Worm (Caenorhabditis elegans) whole organism, young adult: ENCODE measurements around the gene let-19.

ENCODE experiments used
- B0035.1 ChIP-seq: sonication (generic microtip); optimal IDR thresholded peaks from 2 replicates; lab custom pipeline; 2016; ENCODE audit warnings: missing genetic modification characterization, mild to moderate bottlenecking, missing compliant biosample characterization, missing genotype, missing genetic modification reagents
- B0336.3 ChIP-seq: fragments of 200-800 bp; sonication (Bioruptor generic); IDR thresholded peaks from 2 replicates; pipeline ENCODE4 v1.3.6; 2022; ENCODE audit warnings: missing genetic modification characterization, missing compliant biosample characterization
- C06A6.2 ChIP-seq: fragments of 200-800 bp; sonication (Bioruptor generic); conservative IDR thresholded peaks from 2 replicates; pipeline ENCODE4 v1.3.6; 2022; ENCODE audit warnings: missing genetic modification characterization, missing compliant biosample characterization
- D2030.7 ChIP-seq: fragments of 200-800 bp; sonication (Bioruptor generic); IDR thresholded peaks from 2 replicates; pipeline ENCODE4 v1.3.6; 2022; ENCODE audit warnings: missing genetic modification reagents, missing genetic modification characterization, missing compliant biosample characterization
- F10E7.11 ChIP-seq: sonication (generic microtip); optimal IDR thresholded peaks from 2 replicates; lab custom pipeline; 2017; ENCODE audit warnings: mild to moderate bottlenecking, missing genetic modification characterization, moderate library complexity, missing compliant biosample characterization
- F55B11.4 ChIP-seq: sonication (generic microtip); optimal IDR thresholded peaks from 2 replicates; lab custom pipeline; 2016; ENCODE audit warnings: missing compliant biosample characterization, missing genetic modification characterization, borderline replicate concordance; ENCODE audit not compliant: insufficient read depth
- K11D2.4 ChIP-seq: fragments of 200-800 bp; sonication (Bioruptor generic); IDR thresholded peaks from 2 replicates; pipeline ENCODE4 v1.3.6; 2022; ENCODE audit warnings: missing genetic modification reagents, missing genetic modification characterization, missing compliant biosample characterization
- T07F8.4 ChIP-seq: sonication (generic microtip); optimal IDR thresholded peaks from 2 replicates; lab custom pipeline; 2016; ENCODE audit warnings: mild to moderate bottlenecking, missing genetic modification characterization, moderate library complexity, missing compliant biosample characterization
- Y53G8AR.9 ChIP-seq: fragments of 200-800 bp; sonication (Bioruptor generic); conservative IDR thresholded peaks from 2 replicates; pipeline ENCODE4 v1.3.6; 2022; ENCODE audit warnings: missing genetic modification reagents, missing genetic modification characterization, missing compliant biosample characterization
- Y95B8A.8 ChIP-seq: fragments of 200-800 bp; sonication (Bioruptor generic); IDR thresholded peaks from 2 replicates; pipeline ENCODE4 v1.3.6; 2022; ENCODE audit warnings: missing genetic modification reagents, missing genetic modification characterization, missing compliant biosample characterization
- aptf-2 ChIP-seq: fragments of 200-800 bp; sonication (Bioruptor generic); conservative IDR thresholded peaks from 2 replicates; pipeline ENCODE4 v1.3.6; 2022; ENCODE audit warnings: missing genetic modification reagents, missing genetic modification characterization, missing compliant biosample characterization
- atf-7 ChIP-seq: sonication (generic microtip); optimal IDR thresholded peaks from 2 replicates; lab custom pipeline; 2017; ENCODE audit warnings: mild to moderate bottlenecking, missing genetic modification characterization, missing compliant biosample characterization
- attf-5 ChIP-seq: fragments of 200-800 bp; sonication (Bioruptor generic); optimal IDR thresholded peaks from 2 replicates; lab custom pipeline; 2018; ENCODE audit warnings: mild to moderate bottlenecking, missing genetic modification characterization, missing compliant biosample characterization
- attf-6 ChIP-seq: fragments of 200-800 bp; sonication (Bioruptor generic); IDR thresholded peaks from 2 replicates; pipeline ENCODE4 v1.3.6; 2022; ENCODE audit warnings: missing genetic modification reagents, missing genetic modification characterization, missing compliant biosample characterization
- cebp-1 ChIP-seq, 2 experiments: fragments of 200-800 bp in 1 of 2; sonication (Bioruptor generic) in 1 of 2; sonication (generic microtip) in 1 of 2; IDR thresholded peaks in 1 of 2; optimal IDR thresholded peaks in 1 of 2; 2 replicates each; pipeline versions ENCODE4 v1.3.6 to Lab custom; 2017 to 2022; ENCODE audit warnings: missing compliant biosample characterization in 2 of 2, missing genetic modification characterization in 2 of 2, mild to moderate bottlenecking in 1 of 2, missing genetic modification reagents in 1 of 2, moderate library complexity in 1 of 2
- die-1 ChIP-seq: sonication (generic microtip); optimal IDR thresholded peaks from 2 replicates; lab custom pipeline; 2016; ENCODE audit warnings: missing genotype, mild to moderate bottlenecking, missing genetic modification characterization, missing compliant biosample characterization
- dox-1 ChIP-seq: fragments of 200-800 bp; sonication (Bioruptor generic); IDR thresholded peaks from 2 replicates; pipeline ENCODE4 v1.3.6; 2022; ENCODE audit warnings: missing genetic modification reagents, missing genetic modification characterization, missing compliant biosample characterization
- efl-1 ChIP-seq: fragments of 150-350 bp; optimal IDR thresholded peaks from 2 replicates; lab custom pipeline; 2014; ENCODE audit warnings: missing biosample characterization, missing genetic modification reagents, missing genetic modification characterization
- egl-18 ChIP-seq: fragments of 200-800 bp; sonication (Bioruptor generic); IDR thresholded peaks from 2 replicates; pipeline ENCODE4 v1.3.6; 2022; ENCODE audit warnings: missing genetic modification reagents, missing genetic modification characterization, missing compliant biosample characterization
- ets-4 ChIP-seq: fragments of 200-800 bp; sonication (Bioruptor generic); optimal IDR thresholded peaks from 2 replicates; lab custom pipeline; 2018; ENCODE audit warnings: mild to moderate bottlenecking, missing genetic modification characterization, missing compliant biosample characterization
- gei-17 ChIP-seq: fragments of 200-800 bp; sonication (Bioruptor generic); optimal IDR thresholded peaks from 2 replicates; lab custom pipeline; 2018; ENCODE audit warnings: mild to moderate bottlenecking, missing genetic modification characterization, missing compliant biosample characterization
- let-526 ChIP-seq: fragments of 200-800 bp; sonication (Bioruptor generic); IDR thresholded peaks from 2 replicates; pipeline ENCODE4 v1.3.6; 2022; ENCODE audit warnings: missing genetic modification reagents, missing genetic modification characterization, missing compliant biosample characterization
- lir-1 ChIP-seq: fragments of 200-800 bp; sonication (Bioruptor generic); conservative IDR thresholded peaks from 2 replicates; pipeline ENCODE4 v1.3.6; 2022; ENCODE audit warnings: missing genetic modification reagents, missing genetic modification characterization, missing compliant biosample characterization
- madf-10 ChIP-seq: sonication (generic microtip); optimal IDR thresholded peaks from 2 replicates; lab custom pipeline; 2016; ENCODE audit warnings: mild to moderate bottlenecking, missing genetic modification characterization, missing compliant biosample characterization
- madf-3 ChIP-seq: fragments of 200-800 bp; sonication (Bioruptor generic); IDR thresholded peaks from 2 replicates; pipeline ENCODE4 v1.3.6; 2022; ENCODE audit warnings: missing genetic modification reagents, missing genetic modification characterization, missing compliant biosample characterization
- madf-6 ChIP-seq: fragments of 200-800 bp; sonication (Bioruptor generic); IDR thresholded peaks from 2 replicates; pipeline ENCODE4 v1.3.6; 2022; ENCODE audit warnings: missing genetic modification reagents, missing genetic modification characterization, missing compliant biosample characterization
- mcd-1 ChIP-seq: fragments of 200-800 bp; sonication (Bioruptor generic); IDR thresholded peaks from 2 replicates; pipeline ENCODE4 v1.3.6; 2022; ENCODE audit warnings: missing genetic modification reagents, missing genetic modification characterization, missing compliant biosample characterization
- mxl-1 ChIP-seq: sonication (generic microtip); optimal IDR thresholded peaks from 2 replicates; lab custom pipeline; 2016; ENCODE audit warnings: missing genetic modification characterization, missing compliant biosample characterization
- nhr-179 ChIP-seq: sonication (generic microtip); optimal IDR thresholded peaks from 2 replicates; lab custom pipeline; 2016; ENCODE audit warnings: mild to moderate bottlenecking, missing genetic modification characterization, missing compliant biosample characterization
- nhr-80 ChIP-seq: sonication (generic microtip); optimal IDR thresholded peaks from 2 replicates; lab custom pipeline; 2016; ENCODE audit warnings: missing genetic modification characterization, missing compliant biosample characterization
- nhr-90 ChIP-seq: sonication (generic microtip); optimal IDR thresholded peaks from 2 replicates; lab custom pipeline; 2016; ENCODE audit warnings: missing genotype, mild to moderate bottlenecking, missing genetic modification characterization, missing compliant biosample characterization
- rcor-1 ChIP-seq: fragments of 200-800 bp; sonication (Bioruptor generic); IDR thresholded peaks from 2 replicates; pipeline ENCODE4 v1.3.6; 2022; ENCODE audit warnings: missing genetic modification reagents, missing genetic modification characterization, missing compliant biosample characterization
- sea-2 ChIP-seq: fragments of 200-800 bp; sonication (Bioruptor generic); IDR thresholded peaks from 2 replicates; pipeline ENCODE4 v1.3.6; 2022; ENCODE audit warnings: missing genetic modification characterization, missing compliant biosample characterization
- snpc-1.1 ChIP-seq: sonication (generic microtip); optimal IDR thresholded peaks from 2 replicates; lab custom pipeline; 2017; ENCODE audit warnings: missing genetic modification characterization, mild to moderate bottlenecking, missing compliant biosample characterization, antibody characterized with exemption, moderate library complexity, missing genotype, missing genetic modification reagents; ENCODE audit not compliant: insufficient read depth
- snpc-3.4 ChIP-seq: sonication (generic microtip); optimal IDR thresholded peaks from 2 replicates; lab custom pipeline; 2017; ENCODE audit warnings: missing genetic modification characterization, mild to moderate bottlenecking, missing compliant biosample characterization, antibody characterized with exemption, moderate library complexity, missing genotype, missing genetic modification reagents
- somi-1 ChIP-seq: fragments of 200-800 bp; sonication (Bioruptor generic); optimal IDR thresholded peaks from 2 replicates; lab custom pipeline; 2018; ENCODE audit warnings: mild to moderate bottlenecking, missing genetic modification characterization, missing compliant biosample characterization
- sptf-2 ChIP-seq: fragments of 200-800 bp; sonication (Bioruptor generic); optimal IDR thresholded peaks from 2 replicates; lab custom pipeline; 2018; ENCODE audit warnings: mild to moderate bottlenecking, missing genetic modification characterization, missing compliant biosample characterization
- tbx-9 ChIP-seq: sonication (generic microtip); optimal IDR thresholded peaks from 2 replicates; lab custom pipeline; 2016; ENCODE audit warnings: borderline replicate concordance, missing genetic modification characterization, inconsistent platforms, missing compliant biosample characterization
- unc-130 ChIP-seq: sonication (generic microtip); optimal IDR thresholded peaks from 2 replicates; lab custom pipeline; 2016; ENCODE audit warnings: missing genetic modification reagents, missing genetic modification characterization, missing compliant biosample characterization
- unc-62 ChIP-seq: fragments of 150-350 bp; optimal IDR thresholded peaks from 2 replicates; lab custom pipeline; 2014; ENCODE audit warnings: missing biosample characterization, missing genetic modification reagents, missing genetic modification characterization
- zim-3 ChIP-seq: sonication (generic microtip); optimal IDR thresholded peaks from 2 replicates; lab custom pipeline; 2017; ENCODE audit warnings: mild to moderate bottlenecking, missing genetic modification characterization, moderate library complexity, missing compliant biosample characterization
- ztf-18 ChIP-seq: sonication (generic microtip); optimal IDR thresholded peaks from 2 replicates; lab custom pipeline; 2016; ENCODE audit warnings: missing genotype, mild to moderate bottlenecking, missing genetic modification characterization, missing compliant biosample characterization
- ztf-26 ChIP-seq: sonication (generic microtip); optimal IDR thresholded peaks from 2 replicates; lab custom pipeline; 2017; ENCODE audit warnings: missing genetic modification characterization, missing compliant biosample characterization
- ztf-6 ChIP-seq: fragments of 200-800 bp; sonication (Bioruptor generic); IDR thresholded peaks from 2 replicates; pipeline ENCODE4 v1.3.6; 2022; ENCODE audit warnings: missing genetic modification reagents, missing genetic modification characterization, missing compliant biosample characterization

let-19 gene

ce11 chrII:8746298-8746775 is 24.4 kb upstream of the let-19 start (continued):
- TF ChIP-seq cebp-1 (GFP tag; IDR thresholded peaks at IDR 0.05; lab: Robert Waterston, UW) (peak; percentile 52), cebp-1 (tag; optimal IDR thresholded peaks at IDR 0.05; lab: Kevin White, UChicago) (peak; percentile 66), aptf-2 (GFP tag; lab: Robert Waterston, UW) (peak; percentile 50; the same call in 1 of the 2 replicates), Y95B8A.8 (GFP tag; lab: Robert Waterston, UW) (peak; percentile 59; the same call in 1 of the 2 replicates), sptf-2 (GFP tag; lab: Kevin White, UChicago) (no peak), efl-1 (no peak), K11D2.4 (GFP tag; lab: Robert Waterston, UW) (peak; percentile 44), snpc-3.4 (tag; lab: Kevin White, UChicago) (no peak), madf-3 (peak; percentile 64; the same call in 1 of the 2 replicates), madf-10 (tag; lab: Kevin White, UChicago) (no peak)

- TF ChIP-seq sea-2 (no peak), die-1 (peak; percentile 40), Y95B8A.8 (GFP tag; lab: Robert Waterston, UW) (peak; percentile 82; the same call in 1 of the 2 replicates), attf-6 (GFP tag; lab: Robert Waterston, UW) (no peak), mcd-1 (peak; percentile 35; the same call in 1 of the 2 replicates), madf-3 (peak; percentile 66; the same call in 1 of the 2 replicates), ets-4 (GFP tag; lab: Kevin White, UChicago) (no peak), B0035.1 (peak; percentile 62), T07F8.4 (tag; lab: Kevin White, UChicago) (peak; percentile 6), attf-5 (peak; percentile 70), ztf-6 (GFP tag; lab: Robert Waterston, UW) (no peak), lir-1 (GFP tag; lab: Robert Waterston, UW) (peak; percentile 5; the same call in 1 of the 2 replicates), let-526 (GFP tag; lab: Robert Waterston, UW) (peak; percentile 51), egl-18 (no peak), nhr-80 (tag; lab: Kevin White, UChicago) (peak; percentile 59), F10E7.11 (tag; lab: Kevin White, UChicago) (no peak), B0336.3 (GFP tag; lab: Robert Waterston, UW) (peak; percentile 88), unc-130 (GFP tag; lab: Kevin White, UChicago) (no peak), mxl-1 (tag; lab: Kevin White, UChicago) (peak; percentile 63), F55B11.4 (tag; lab: Kevin White, UChicago) (no peak), atf-7 (peak; percentile 2), nhr-90 (peak; percentile 88), C06A6.2 (peak; percentile 50), somi-1 (GFP tag; lab: Kevin White, UChicago) (peak; percentile 82), rcor-1 (GFP tag; lab: Robert Waterston, UW) (0 out of 2 replicates have a peak, but pooled peaks have one; percentile 9), gei-17 (GFP tag; lab: Kevin White, UChicago) (no peak), aptf-2 (GFP tag; lab: Robert Waterston, UW) (peak; percentile 59; the same call in 1 of the 2 replicates), nhr-179 (tag; lab: Kevin White, UChicago) (no peak), madf-6 (GFP tag; lab: Robert Waterston, UW) (peak; percentile 32; the same call in 1 of the 2 replicates), Y53G8AR.9 (peak; percentile 93), D2030.7 (GFP tag; lab: Robert Waterston, UW) (no peak), tbx-9 (tag; lab: Kevin White, UChicago) (no peak), snpc-1.1 (tag; lab: Kevin White, UChicago) (no peak), zim-3 (tag; lab: Kevin White, UChicago) (no peak), ztf-26 (no peak), ztf-18 (tag; lab: Kevin White, UChicago) (peak; percentile 7), unc-62 (no peak), dox-1 (GFP tag; lab: Robert Waterston, UW) (peak; percentile 75)
Measured at ce11 chrII:8747246-8747938, 23.4 kb upstream of the let-19 start.
